Worm (Caenorhabditis elegans): Measurements from ENCODE around the gene T27E4.1.

- TF ChIP-seq W03F9.2 (tag; optimal IDR thresholded peaks at IDR 0.05) (no peak), dao-5 (tag; optimal IDR thresholded peaks at IDR 0.05) (no peak), him-1 (tag; optimal IDR thresholded peaks at IDR 0.05) (no peak)
Observed at ce11 chrV:9055644-9056043, 36.5 kb upstream of the T27E4.1 start.
